Worm (Caenorhabditis elegans): Measurements from ENCODE around the gene sek-1.
A peak's percentile ranks its signal among the peaks of the same experiment; 100 is the strongest.

sek-1 gene

DNA sequence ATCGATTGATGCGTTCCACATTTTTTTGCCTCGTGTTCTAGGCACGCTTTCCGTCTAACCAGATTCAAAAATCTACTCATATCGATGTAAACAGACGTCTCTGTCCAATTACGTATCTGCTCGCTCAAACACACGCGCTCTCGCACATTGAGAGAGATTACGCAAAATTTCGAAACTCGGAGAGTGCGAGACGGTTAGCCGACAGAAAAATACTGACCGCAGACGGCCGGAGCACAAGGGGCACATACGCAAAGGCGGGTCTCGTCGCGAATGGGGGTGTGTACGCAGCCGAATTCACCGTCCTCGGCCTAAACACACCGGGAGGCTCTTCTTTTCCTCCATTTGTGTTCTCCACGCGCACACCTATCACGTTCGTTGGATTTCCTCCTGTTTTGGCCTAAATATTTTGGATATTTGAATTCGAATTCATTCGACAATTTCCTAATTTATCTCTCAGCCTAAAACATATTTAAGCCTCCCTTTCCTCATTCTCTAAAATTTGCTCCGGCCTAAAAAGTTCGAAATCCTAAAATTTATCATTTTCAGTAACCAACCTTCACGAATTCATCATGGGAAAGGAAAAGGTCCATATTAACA lies 6.7 kb downstream of the sek-1 start, which contains the start of gene eef-1A.2 (continued):
- TF ChIP-seq nhr-19 (GFP tag; conservative IDR thresholded peaks at IDR 0.05), result peak; percentile 94
- peak; percentile 83 for TF ChIP-seq unc-130 (tag; optimal IDR thresholded peaks at IDR 0.05)
- peak; percentile 95 for TF ChIP-seq xbp-1 (tag; optimal IDR thresholded peaks at IDR 0.05)
- peak; percentile 95 for TF ChIP-seq tbx-2 (tag; optimal IDR thresholded peaks at IDR 0.05)
- peak; percentile 97 for TF ChIP-seq rnt-1 (tag; optimal IDR thresholded peaks at IDR 0.05)
- peak; percentile 96 for TF ChIP-seq fos-1 (tag; optimal IDR thresholded peaks at IDR 0.05)
- no peak for TF ChIP-seq ceh-63 (GFP tag; optimal IDR thresholded peaks at IDR 0.05)
- TF ChIP-seq ets-5 (GFP tag; IDR thresholded peaks at IDR 0.05), result no peak
- peak; percentile 88 for TF ChIP-seq hpl-2 (GFP tag; optimal IDR thresholded peaks at IDR 0.05)
- peak; percentile 55 for TF ChIP-seq blmp-1 (tag; optimal IDR thresholded peaks at IDR 0.05)
- peak; percentile 97 for TF ChIP-seq lin-13 (GFP tag; optimal IDR thresholded peaks at IDR 0.05)
- no peak for TF ChIP-seq hlh-17 (GFP tag; optimal IDR thresholded peaks at IDR 0.05; ENCODE audit: borderline replicate concordance)
- no peak for TF ChIP-seq pag-3 (tag; optimal IDR thresholded peaks at IDR 0.05; ENCODE audit: borderline replicate concordance, insufficient read depth)
- peak; percentile 92 for TF ChIP-seq egl-13 (tag; optimal IDR thresholded peaks at IDR 0.05)
- TF ChIP-seq nhr-76 (tag; optimal IDR thresholded peaks at IDR 0.05), result no peak
- peak; percentile 86 for TF ChIP-seq elt-2 (tag; optimal IDR thresholded peaks at IDR 0.05)
- no peak for TF ChIP-seq alr-1 (tag; optimal IDR thresholded peaks at IDR 0.05; ENCODE audit: borderline replicate concordance)
- TF ChIP-seq jun-1 (tag; optimal IDR thresholded peaks at IDR 0.05), result peak; percentile 97
- peak; percentile 96 for TF ChIP-seq mep-1 (tag; optimal IDR thresholded peaks at IDR 0.05)
- peak; percentile 99 for TF ChIP-seq fkh-8 (tag; optimal IDR thresholded peaks at IDR 0.05)
- no peak for TF ChIP-seq unc-62 (GFP tag; optimal IDR thresholded peaks at IDR 0.05)
- no peak for TF ChIP-seq nhr-12 (tag; optimal IDR thresholded peaks at IDR 0.05)
- TF ChIP-seq lsy-2 (tag; optimal IDR thresholded peaks at IDR 0.05), result peak; percentile 89 to 96
- peak; percentile 99 for TF ChIP-seq lin-14 (GFP tag; optimal IDR thresholded peaks at IDR 0.05)
- TF ChIP-seq fkh-10 (GFP tag; optimal IDR thresholded peaks at IDR 0.05), result peak; percentile 98
- peak; percentile 72 to 98 for TF ChIP-seq mdl-1 (tag; optimal IDR thresholded peaks at IDR 0.05)
- peak; percentile 94 for TF ChIP-seq nhr-237 (tag; optimal IDR thresholded peaks at IDR 0.05)
- peak; percentile 78 for TF ChIP-seq mab-9 (GFP tag; IDR thresholded peaks at IDR 0.05)
- TF ChIP-seq ceh-90 (tag; optimal IDR thresholded peaks at IDR 0.05), result peak; percentile 55
- TF ChIP-seq tlp-1 (tag; optimal IDR thresholded peaks at IDR 0.05), result no peak
- peak; percentile 71 for TF ChIP-seq zag-1 (tag; optimal IDR thresholded peaks at IDR 0.05)
- peak; percentile 79 for TF ChIP-seq lir-3 (tag; optimal IDR thresholded peaks at IDR 0.05; ENCODE audit: poor library complexity)
- peak; percentile 86 for TF ChIP-seq irx-1 (tag; optimal IDR thresholded peaks at IDR 0.05)
- TF ChIP-seq hlh-4 (tag; optimal IDR thresholded peaks at IDR 0.05), result no peak
- TF ChIP-seq nhr-11 (tag; optimal IDR thresholded peaks at IDR 0.05), result peak; percentile 74
- TF ChIP-seq ces-1 (GFP tag; optimal IDR thresholded peaks at IDR 0.05), result peak; percentile 44
- TF ChIP-seq unc-30 (tag; optimal IDR thresholded peaks at IDR 0.05), result no peak
- peak; percentile 91 for TF ChIP-seq unc-86 (tag; optimal IDR thresholded peaks at IDR 0.05)
- no peak for TF ChIP-seq sptf-1 (tag; optimal IDR thresholded peaks at IDR 0.05)
- peak; percentile 68 for TF ChIP-seq C04F5.9 (tag; optimal IDR thresholded peaks at IDR 0.05)
- peak; percentile 81 for TF ChIP-seq nhr-84 (tag; optimal IDR thresholded peaks at IDR 0.05)
- peak; percentile 97 for TF ChIP-seq nhr-47 (tag; optimal IDR thresholded peaks at IDR 0.05)
- peak; percentile 76 for TF ChIP-seq aly-2 (tag; optimal IDR thresholded peaks at IDR 0.05)
- peak; percentile 95 for TF ChIP-seq mef-2 (tag; optimal IDR thresholded peaks at IDR 0.05)
- peak; percentile 67 for TF ChIP-seq nhr-28 (tag; optimal IDR thresholded peaks at IDR 0.05)
- TF ChIP-seq nhr-85 (tag), result peak; percentile 98
- peak; percentile 95 for TF ChIP-seq isw-1 (GFP tag; IDR thresholded peaks at IDR 0.05)
- TF ChIP-seq dpl-1 (GFP tag; optimal IDR thresholded peaks at IDR 0.05), result peak; percentile 69 to 81 (median 71)
- peak; percentile 95 for TF ChIP-seq pax-3 (tag; optimal IDR thresholded peaks at IDR 0.05)
- peak; percentile 75 for TF ChIP-seq snpc-4 (tag; optimal IDR thresholded peaks at IDR 0.05)
- TF ChIP-seq lin-39 (tag; optimal IDR thresholded peaks at IDR 0.05), result peak; percentile 39
- no peak for TF ChIP-seq C34B4.2 (tag; optimal IDR thresholded peaks at IDR 0.05)
